Worm (Caenorhabditis elegans) whole organism, young adult: Measurements from ENCODE around the gene ant-1.4.

Experiments
- B0035.1 ChIP-seq: sonication (generic microtip); optimal IDR thresholded peaks from 2 replicates; lab custom pipeline; 2016; ENCODE audit warnings: missing genetic modification characterization, mild to moderate bottlenecking, missing compliant biosample characterization, missing genotype, missing genetic modification reagents
- F23B12.7 ChIP-seq: sonication (generic microtip); optimal IDR thresholded peaks from 2 replicates; lab custom pipeline; 2017; ENCODE audit warnings: missing genetic modification characterization, mild to moderate bottlenecking, missing compliant biosample characterization, antibody characterized with exemption, moderate library complexity; ENCODE audit not compliant: insufficient read depth
- F33H1.4 ChIP-seq: fragments of 200-800 bp; sonication (Bioruptor generic); IDR thresholded peaks from 2 replicates; pipeline ENCODE4 v1.3.6; 2022; ENCODE audit warnings: missing genetic modification reagents, missing genetic modification characterization, missing compliant biosample characterization
- F39B2.1 ChIP-seq: fragments of 200-800 bp; sonication (Bioruptor generic); IDR thresholded peaks from 2 replicates; pipeline ENCODE4 v1.3.6; 2022; ENCODE audit warnings: missing genetic modification reagents, missing genetic modification characterization, missing compliant biosample characterization
- F57C9.4 ChIP-seq: sonication (generic microtip); optimal IDR thresholded peaks from 2 replicates; lab custom pipeline; 2017; ENCODE audit warnings: mild to moderate bottlenecking, missing genetic modification characterization, missing compliant biosample characterization
- K11D2.4 ChIP-seq: fragments of 200-800 bp; sonication (Bioruptor generic); IDR thresholded peaks from 2 replicates; pipeline ENCODE4 v1.3.6; 2022; ENCODE audit warnings: missing genetic modification reagents, missing genetic modification characterization, missing compliant biosample characterization
- Y67H2A.10 ChIP-seq: fragments of 200-800 bp; sonication (Bioruptor generic); conservative IDR thresholded peaks from 2 replicates; pipeline ENCODE4 v1.3.6; 2022; ENCODE audit warnings: missing genetic modification reagents, missing genetic modification characterization, missing compliant biosample characterization
- Y95B8A.8 ChIP-seq: fragments of 200-800 bp; sonication (Bioruptor generic); IDR thresholded peaks from 2 replicates; pipeline ENCODE4 v1.3.6; 2022; ENCODE audit warnings: missing genetic modification reagents, missing genetic modification characterization, missing compliant biosample characterization
- attf-3 ChIP-seq: fragments of 200-800 bp; sonication (Bioruptor generic); conservative IDR thresholded peaks from 2 replicates; pipeline ENCODE4 v1.3.6; 2022; ENCODE audit warnings: missing genetic modification reagents, missing genetic modification characterization, missing compliant biosample characterization
- attf-5 ChIP-seq: fragments of 200-800 bp; sonication (Bioruptor generic); optimal IDR thresholded peaks from 2 replicates; lab custom pipeline; 2018; ENCODE audit warnings: mild to moderate bottlenecking, missing genetic modification characterization, missing compliant biosample characterization
- attf-6 ChIP-seq: fragments of 200-800 bp; sonication (Bioruptor generic); IDR thresholded peaks from 2 replicates; pipeline ENCODE4 v1.3.6; 2022; ENCODE audit warnings: missing genetic modification reagents, missing genetic modification characterization, missing compliant biosample characterization
- ccch-3 ChIP-seq: fragments of 200-800 bp; sonication (Bioruptor generic); optimal IDR thresholded peaks from 2 replicates; lab custom pipeline; 2018; ENCODE audit warnings: mild to moderate bottlenecking, missing genetic modification characterization, missing compliant biosample characterization
- ceh-27 ChIP-seq: fragments of 200-800 bp; sonication (Bioruptor generic); optimal IDR thresholded peaks from 2 replicates; lab custom pipeline; 2018; ENCODE audit warnings: mild to moderate bottlenecking, missing genetic modification characterization, moderate library complexity, missing compliant biosample characterization
- chd-7 ChIP-seq: sonication (generic microtip); optimal IDR thresholded peaks from 2 replicates; lab custom pipeline; 2016; ENCODE audit warnings: mild to moderate bottlenecking, missing genetic modification characterization, moderate library complexity, missing compliant biosample characterization
- dox-1 ChIP-seq: fragments of 200-800 bp; sonication (Bioruptor generic); IDR thresholded peaks from 2 replicates; pipeline ENCODE4 v1.3.6; 2022; ENCODE audit warnings: missing genetic modification reagents, missing genetic modification characterization, missing compliant biosample characterization
- efl-1 ChIP-seq: fragments of 150-350 bp; optimal IDR thresholded peaks from 2 replicates; lab custom pipeline; 2014; ENCODE audit warnings: missing biosample characterization, missing genetic modification reagents, missing genetic modification characterization
- egl-18 ChIP-seq: fragments of 200-800 bp; sonication (Bioruptor generic); IDR thresholded peaks from 2 replicates; pipeline ENCODE4 v1.3.6; 2022; ENCODE audit warnings: missing genetic modification reagents, missing genetic modification characterization, missing compliant biosample characterization
- egl-44 ChIP-seq: fragments of 200-800 bp; sonication (Bioruptor generic); IDR thresholded peaks from 2 replicates; pipeline ENCODE4 v1.3.6; 2022; ENCODE audit warnings: missing genetic modification reagents, missing genetic modification characterization, missing compliant biosample characterization
- ekl-4 ChIP-seq: fragments of 200-800 bp; sonication (Bioruptor generic); IDR thresholded peaks from 2 replicates; pipeline ENCODE4 v1.3.6; 2022; ENCODE audit warnings: missing genetic modification reagents, missing genetic modification characterization, missing compliant biosample characterization
- ets-4 ChIP-seq: fragments of 200-800 bp; sonication (Bioruptor generic); optimal IDR thresholded peaks from 2 replicates; lab custom pipeline; 2018; ENCODE audit warnings: mild to moderate bottlenecking, missing genetic modification characterization, missing compliant biosample characterization
- gei-17 ChIP-seq: fragments of 200-800 bp; sonication (Bioruptor generic); optimal IDR thresholded peaks from 2 replicates; lab custom pipeline; 2018; ENCODE audit warnings: mild to moderate bottlenecking, missing genetic modification characterization, missing compliant biosample characterization
- hlh-26 ChIP-seq: fragments of 200-800 bp; sonication (Bioruptor generic); conservative IDR thresholded peaks from 2 replicates; pipeline ENCODE4 v1.3.6; 2022; ENCODE audit warnings: missing genetic modification reagents, missing genetic modification characterization, missing compliant biosample characterization
- hmg-20 ChIP-seq: fragments of 200-800 bp; sonication (Bioruptor generic); IDR thresholded peaks from 2 replicates; pipeline ENCODE4 v1.3.6; 2022; ENCODE audit warnings: missing genetic modification reagents, missing genetic modification characterization, missing compliant biosample characterization
- hrde-1 ChIP-seq: sonication (generic microtip); optimal IDR thresholded peaks from 2 replicates; lab custom pipeline; 2016; ENCODE audit warnings: missing genetic modification characterization, mild to moderate bottlenecking, missing compliant biosample characterization, moderate library complexity, missing genotype, missing genetic modification reagents, borderline replicate concordance
- lag-1 ChIP-seq: fragments of 200-800 bp; sonication (Bioruptor generic); IDR thresholded peaks from 2 replicates; pipeline ENCODE4 v1.3.6; 2022; ENCODE audit warnings: missing genetic modification reagents, missing genetic modification characterization, missing compliant biosample characterization
- let-526 ChIP-seq: fragments of 200-800 bp; sonication (Bioruptor generic); IDR thresholded peaks from 2 replicates; pipeline ENCODE4 v1.3.6; 2022; ENCODE audit warnings: missing genetic modification reagents, missing genetic modification characterization, missing compliant biosample characterization
- let-607 ChIP-seq, 2 experiments: fragments of 200-800 bp in 1 of 2; sonication (Bioruptor generic) in 1 of 2; sonication (generic microtip) in 1 of 2; optimal IDR thresholded peaks; 2 replicates each; lab custom pipeline; 2016 to 2018; ENCODE audit warnings: mild to moderate bottlenecking in 2 of 2, missing compliant biosample characterization in 2 of 2, missing genetic modification characterization in 2 of 2, moderate library complexity in 2 of 2, missing genotype in 1 of 2
- lin-26 ChIP-seq: fragments of 200-800 bp; sonication (Bioruptor generic); IDR thresholded peaks from 2 replicates; pipeline ENCODE4 v1.3.6; 2022; ENCODE audit warnings: missing genetic modification reagents, missing genetic modification characterization, missing compliant biosample characterization
- lin-40 ChIP-seq: sonication (generic microtip); optimal IDR thresholded peaks from 2 replicates; lab custom pipeline; 2016; ENCODE audit warnings: missing genetic modification characterization, mild to moderate bottlenecking, missing compliant biosample characterization, missing genotype, missing genetic modification reagents
- lsl-1 ChIP-seq: fragments of 200-800 bp; sonication (Bioruptor generic); optimal IDR thresholded peaks from 2 replicates; lab custom pipeline; 2018; ENCODE audit warnings: mild to moderate bottlenecking, missing genetic modification characterization, moderate library complexity, missing compliant biosample characterization
- madf-10 ChIP-seq: sonication (generic microtip); optimal IDR thresholded peaks from 2 replicates; lab custom pipeline; 2016; ENCODE audit warnings: mild to moderate bottlenecking, missing genetic modification characterization, missing compliant biosample characterization
- madf-3 ChIP-seq: fragments of 200-800 bp; sonication (Bioruptor generic); IDR thresholded peaks from 2 replicates; pipeline ENCODE4 v1.3.6; 2022; ENCODE audit warnings: missing genetic modification reagents, missing genetic modification characterization, missing compliant biosample characterization
- mcd-1 ChIP-seq: fragments of 200-800 bp; sonication (Bioruptor generic); IDR thresholded peaks from 2 replicates; pipeline ENCODE4 v1.3.6; 2022; ENCODE audit warnings: missing genetic modification reagents, missing genetic modification characterization, missing compliant biosample characterization
- mes-4 ChIP-seq: sonication (generic microtip); optimal IDR thresholded peaks from 2 replicates; lab custom pipeline; 2016; ENCODE audit warnings: missing genotype, missing genetic modification characterization, missing compliant biosample characterization
- nfyb-1 ChIP-seq: fragments of 200-800 bp; sonication (Bioruptor generic); IDR thresholded peaks from 2 replicates; pipeline ENCODE4 v1.3.6; 2022; ENCODE audit warnings: missing genetic modification reagents, missing genetic modification characterization, missing compliant biosample characterization
- nhr-179 ChIP-seq: sonication (generic microtip); optimal IDR thresholded peaks from 2 replicates; lab custom pipeline; 2016; ENCODE audit warnings: mild to moderate bottlenecking, missing genetic modification characterization, missing compliant biosample characterization
- pbrm-1 ChIP-seq: fragments of 200-800 bp; sonication (Bioruptor generic); IDR thresholded peaks from 2 replicates; pipeline ENCODE4 v1.3.6; 2022; ENCODE audit warnings: missing genetic modification reagents, missing genetic modification characterization, missing compliant biosample characterization
- snpc-1.1 ChIP-seq: sonication (generic microtip); optimal IDR thresholded peaks from 2 replicates; lab custom pipeline; 2017; ENCODE audit warnings: missing genetic modification characterization, mild to moderate bottlenecking, missing compliant biosample characterization, antibody characterized with exemption, moderate library complexity, missing genotype, missing genetic modification reagents; ENCODE audit not compliant: insufficient read depth
- somi-1 ChIP-seq: fragments of 200-800 bp; sonication (Bioruptor generic); optimal IDR thresholded peaks from 2 replicates; lab custom pipeline; 2018; ENCODE audit warnings: mild to moderate bottlenecking, missing genetic modification characterization, missing compliant biosample characterization
- tbp1 ChIP-seq: fragments of 200-800 bp; sonication (Bioruptor generic); optimal IDR thresholded peaks from 2 replicates; lab custom pipeline; 2018; ENCODE audit warnings: mild to moderate bottlenecking, missing genetic modification characterization, missing compliant biosample characterization
- unc-130 ChIP-seq: sonication (generic microtip); optimal IDR thresholded peaks from 2 replicates; lab custom pipeline; 2016; ENCODE audit warnings: missing genetic modification reagents, missing genetic modification characterization, missing compliant biosample characterization
- unc-62 ChIP-seq: fragments of 150-350 bp; optimal IDR thresholded peaks from 2 replicates; lab custom pipeline; 2014; ENCODE audit warnings: missing biosample characterization, missing genetic modification reagents, missing genetic modification characterization
- ztf-6 ChIP-seq: fragments of 200-800 bp; sonication (Bioruptor generic); IDR thresholded peaks from 2 replicates; pipeline ENCODE4 v1.3.6; 2022; ENCODE audit warnings: missing genetic modification reagents, missing genetic modification characterization, missing compliant biosample characterization

The ant-1.4 gene

DNA sequence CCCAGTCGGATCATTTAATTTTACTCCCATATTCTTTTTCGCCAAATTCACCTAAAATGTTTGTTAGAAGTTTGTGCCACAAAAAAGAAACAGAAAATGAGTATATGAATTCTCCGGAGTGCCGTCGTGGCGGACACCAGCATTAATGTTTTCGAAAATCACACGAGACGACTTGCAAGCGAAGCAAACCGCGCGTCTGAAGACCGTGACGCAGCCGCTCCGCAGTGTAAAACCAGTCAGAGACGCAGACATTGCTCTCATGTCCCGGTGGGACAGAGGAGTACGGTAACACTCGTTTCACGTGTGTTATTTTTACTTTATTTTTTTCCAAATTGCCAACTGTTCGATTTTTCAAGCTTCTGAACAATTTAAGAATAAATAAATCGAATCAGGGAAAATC, 27.4 kb downstream of the ant-1.4 start, which contains the start of the genes T26A8.4 and pdtf-1 (continued):
- TF ChIP-seq let-526 (GFP tag; lab: Robert Waterston, UW) (peak; percentile 75; the same call in 1 of the 2 replicates), madf-3 (GFP tag; lab: Robert Waterston, UW) (peak; percentile 99), tbp1 (GFP tag; lab: Kevin White, UChicago) (peak; percentile 74), ztf-6 (GFP tag; lab: Robert Waterston, UW) (0 out of 2 replicates have a peak, but pooled peaks have one; percentile 28), madf-10 (peak; percentile 69), unc-62 (peak; percentile 73), lag-1 (GFP tag; lab: Robert Waterston, UW) (no peak), hrde-1 (tag; lab: Kevin White, UChicago) (no peak), dox-1 (GFP tag; lab: Robert Waterston, UW) (peak; percentile 92), nhr-179 (tag; lab: Kevin White, UChicago) (no peak), let-607 (tag; optimal IDR thresholded peaks at IDR 0.05; lab: Kevin White, UChicago) (peak; percentile 87 to 88), F39B2.1 (no peak), B0035.1 (tag; lab: Kevin White, UChicago) (peak; percentile 51), K11D2.4 (GFP tag; lab: Robert Waterston, UW) (peak; percentile 76), attf-3 (GFP tag; lab: Robert Waterston, UW) (peak; percentile 77)

DNA sequence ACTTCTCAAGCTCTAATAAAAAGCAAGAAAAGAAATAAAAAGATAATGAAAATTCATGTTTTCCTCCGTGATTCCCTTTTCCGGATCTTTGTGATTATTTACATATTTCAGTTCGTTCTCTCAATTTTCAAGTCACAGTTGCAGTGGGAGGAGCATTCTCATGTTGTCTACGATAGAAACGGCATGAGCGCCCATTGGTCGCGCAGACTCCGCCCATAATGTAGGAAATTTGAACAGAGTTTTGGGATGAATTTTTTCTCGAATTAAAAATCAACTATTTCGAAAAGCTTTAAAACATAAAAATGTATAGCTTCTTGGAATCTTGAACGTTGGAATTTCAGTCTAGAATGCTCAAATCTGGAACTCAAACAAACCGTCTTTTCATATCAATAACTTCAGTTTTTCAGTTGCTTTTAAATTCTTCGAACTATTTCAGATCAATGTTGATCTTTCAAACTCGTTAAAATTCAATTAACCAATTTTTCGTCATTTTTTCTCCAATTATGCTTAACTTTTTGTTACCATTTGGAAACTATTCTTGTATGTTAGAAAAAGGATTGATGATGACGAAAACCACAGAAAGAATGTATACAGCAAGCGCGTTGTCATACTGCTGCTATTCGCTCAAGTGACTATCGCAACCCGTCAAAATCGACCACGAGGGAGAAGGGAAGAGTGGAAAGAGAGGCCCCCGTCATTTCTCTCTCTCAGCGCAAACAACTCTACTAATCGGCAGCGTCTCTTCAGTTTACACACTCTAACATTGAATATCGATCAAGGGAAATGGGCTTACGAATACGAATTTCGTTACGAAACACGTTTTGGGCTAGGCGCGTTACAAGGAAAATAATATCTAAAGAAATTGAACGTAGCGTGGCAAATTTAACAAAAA, 28.3 kb downstream of the ant-1.4 start:
- TF ChIP-seq F57C9.4 (tag; lab: Kevin White, UChicago) (peak; percentile 52), egl-18 (GFP tag; lab: Robert Waterston, UW) (0 out of 2 replicates have a peak, but pooled peaks have one; percentile 25), hlh-26 (GFP tag; lab: Robert Waterston, UW) (no peak), F23B12.7 (tag; lab: Kevin White, UChicago) (no peak), snpc-1.1 (tag; lab: Kevin White, UChicago) (peak; percentile 1), madf-3 (GFP tag; lab: Robert Waterston, UW) (peak; percentile 86), lin-40 (tag; lab: Kevin White, UChicago) (peak; percentile 41), F33H1.4 (peak; percentile 48; the same call in 1 of the 2 replicates), ccch-3 (GFP tag; lab: Kevin White, UChicago) (no peak), nfyb-1 (peak; percentile 95), K11D2.4 (GFP tag; lab: Robert Waterston, UW) (peak; percentile 34), unc-130 (GFP tag; lab: Kevin White, UChicago) (no peak), mcd-1 (GFP tag; lab: Robert Waterston, UW) (peak; percentile 55), tbp1 (GFP tag; lab: Kevin White, UChicago) (peak; percentile 54), Y67H2A.10 (GFP tag; lab: Robert Waterston, UW) (peak; percentile 11; the same call in 1 of the 2 replicates), attf-5 (GFP tag; lab: Kevin White, UChicago) (peak; percentile 52), pbrm-1 (GFP tag; lab: Robert Waterston, UW) (peak; percentile 71), Y95B8A.8 (peak; percentile 58), efl-1 (no peak), egl-44 (GFP tag; lab: Robert Waterston, UW) (peak; percentile 87; the same call in 1 of the 2 replicates), lsl-1 (GFP tag; lab: Kevin White, UChicago) (no peak), mes-4 (tag; lab: Kevin White, UChicago) (no peak), attf-6 (GFP tag; lab: Robert Waterston, UW) (peak; percentile 46), lin-26 (peak; percentile 62; the same call in 1 of the 2 replicates), unc-62 (peak; percentile 94), ceh-27 (GFP tag; lab: Kevin White, UChicago) (peak; percentile 36), gei-17 (peak; percentile 33), ets-4 (GFP tag; lab: Kevin White, UChicago) (peak; percentile 75), ekl-4 (peak; percentile 43; the same call in 1 of the 2 replicates), hmg-20 (peak; percentile 77), let-607 (tag; optimal IDR thresholded peaks at IDR 0.05; lab: Kevin White, UChicago) (peak; percentile 64 to 89), chd-7 (tag; lab: Kevin White, UChicago) (peak; percentile 57), somi-1 (GFP tag; lab: Kevin White, UChicago) (no peak)
